Worm (Caenorhabditis elegans) whole organism, L3 larva: ENCODE data around the gene fmo-4.

Experiments
- R02D3.7 ChIP-seq: fragments of 150-350 bp; optimal IDR thresholded peaks from 2 replicates; lab custom pipeline; 2014; ENCODE audit warnings: missing biosample characterization, missing genetic modification characterization
- aly-2 ChIP-seq: fragments of 150-350 bp; optimal IDR thresholded peaks from 2 replicates; lab custom pipeline; 2014; ENCODE audit warnings: missing biosample characterization, missing genetic modification characterization
- mml-1 ChIP-seq: fragments of 150-350 bp; sonication (generic microtip); optimal IDR thresholded peaks from 3 replicates; lab custom pipeline; 2014; ENCODE audit warnings: missing biosample characterization, missing genetic modification characterization
- nhr-25 ChIP-seq: sonication (generic microtip); optimal IDR thresholded peaks from 2 replicates; lab custom pipeline; 2017; ENCODE audit warnings: missing biosample characterization, missing genetic modification characterization
- nhr-28 ChIP-seq: fragments of 150-350 bp; optimal IDR thresholded peaks from 2 replicates; lab custom pipeline; 2014; ENCODE audit warnings: missing biosample characterization, missing genetic modification characterization
- unc-39 ChIP-seq: sonication (generic microtip); optimal IDR thresholded peaks from 4 replicates; lab custom pipeline; 2017; ENCODE audit warnings: missing biosample characterization, missing genetic modification characterization
- ztf-4 ChIP-seq: fragments of 150-350 bp; optimal IDR thresholded peaks from 2 replicates; lab custom pipeline; 2014; ENCODE audit warnings: missing biosample characterization, missing genetic modification characterization

DNA sequence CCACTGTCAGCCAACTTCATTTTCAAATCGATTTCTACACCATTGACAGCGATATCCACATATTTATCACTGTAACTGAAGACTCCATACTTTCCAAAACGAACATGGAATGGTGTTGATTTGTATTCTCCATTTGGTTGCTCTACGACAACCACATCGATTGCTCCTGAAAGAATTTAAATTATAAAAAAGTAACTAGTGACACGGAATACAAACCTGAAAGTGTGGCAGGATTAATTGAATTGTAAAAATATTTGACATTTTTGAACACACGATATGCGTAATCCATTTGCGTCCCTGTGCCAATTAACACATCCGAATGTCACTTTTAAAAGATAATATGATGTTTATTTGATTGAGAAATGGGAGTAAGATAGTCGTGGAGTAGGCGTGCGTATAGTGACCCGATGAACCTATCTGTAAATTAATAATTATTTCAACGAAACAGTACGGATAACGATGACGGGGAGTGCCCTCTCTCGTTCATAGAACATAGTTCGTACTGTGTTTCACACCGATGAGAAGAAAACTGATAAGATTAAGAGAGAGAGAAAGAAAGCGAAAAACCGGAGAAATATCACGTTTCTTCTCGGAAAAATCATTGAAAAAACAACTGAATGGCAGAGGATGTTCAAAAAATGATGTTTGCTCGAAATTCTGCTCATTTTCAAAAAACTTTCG lies 47.4 kb upstream of the fmo-4 start, which contains the start of gene lpin-1:
- no peak for TF ChIP-seq ztf-4
- no peak for TF ChIP-seq aly-2 (tag; lab: Kevin White, UChicago)
- TF ChIP-seq unc-39 (tag; lab: Kevin White, UChicago): no peak
- no peak for TF ChIP-seq nhr-28 (tag; lab: Kevin White, UChicago)
- no peak for TF ChIP-seq mml-1
- no peak for TF ChIP-seq R02D3.7
- TF ChIP-seq nhr-25 (tag; lab: Kevin White, UChicago): peak; percentile 19
